Fruit fly (Drosophila melanogaster): ENCODE data around the gene Ptpa.

Ptpa gene

DNA sequence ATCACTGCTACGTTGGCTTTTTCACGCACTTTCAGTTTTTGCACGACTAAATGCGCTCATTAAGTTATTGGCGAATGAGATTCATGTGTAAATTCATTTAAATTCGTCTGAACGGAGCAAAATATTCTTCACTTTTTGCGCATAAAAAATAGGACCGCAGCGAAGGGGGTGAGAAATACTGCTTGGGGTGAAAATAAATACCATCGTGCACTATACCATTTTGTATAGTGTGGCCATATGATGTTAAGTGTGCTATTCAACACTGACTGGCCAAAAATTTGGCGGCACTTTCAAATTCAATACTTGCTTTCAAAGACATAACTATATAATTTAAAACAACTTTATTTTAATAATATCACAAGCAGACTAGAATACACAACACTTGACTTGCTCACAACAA, 3.6 kb upstream of the Ptpa start, which contains the start of gene GramD1B (continued):
- TF ChIP-seq az2 (GFP tag; optimal IDR thresholded peaks at IDR 0.05) = no peak
- no peak for TF ChIP-seq Nf-YC (tag; optimal IDR thresholded peaks at IDR 0.05)
- no peak for TF ChIP-seq CG4854 (GFP tag; optimal IDR thresholded peaks at IDR 0.05)
- TF ChIP-seq zfh2 (GFP tag; optimal IDR thresholded peaks at IDR 0.05) = no peak
- TF ChIP-seq wor (GFP tag; IDR thresholded peaks at IDR 0.05) = no peak
- TF ChIP-seq CG12071 (GFP tag; optimal IDR thresholded peaks at IDR 0.05) = no peak
- TF ChIP-seq CG4404 (GFP tag; IDR thresholded peaks at IDR 0.05) = no peak
- no peak for TF ChIP-seq Aef1 (GFP tag; IDR thresholded peaks at IDR 0.05)
- no peak for TF ChIP-seq mam (GFP tag; optimal IDR thresholded peaks at IDR 0.05)
- peak; percentile 69 for TF ChIP-seq Hmr (GFP tag; optimal IDR thresholded peaks at IDR 0.05)
- TF ChIP-seq cad (GFP tag; optimal IDR thresholded peaks at IDR 0.05) = no peak
- TF ChIP-seq unc-4 (GFP tag; IDR thresholded peaks at IDR 0.05; ENCODE audit: partially characterized antibody) = peak; percentile 32; the same call in 1 of the 2 replicates
- no peak for TF ChIP-seq slbo (GFP tag; IDR thresholded peaks at IDR 0.05)
- TF ChIP-seq Atf3 (GFP tag; optimal IDR thresholded peaks at IDR 0.05) = no peak
- no peak for TF ChIP-seq lmd (GFP tag; IDR thresholded peaks at IDR 0.05)
- no peak for TF ChIP-seq gsb (GFP tag; IDR thresholded peaks at IDR 0.05)
- TF ChIP-seq CG17568 (GFP tag; optimal IDR thresholded peaks at IDR 0.05) = no peak
- no peak for TF ChIP-seq HLH3B (GFP tag; IDR thresholded peaks at IDR 0.05)
- no peak for TF ChIP-seq Doc2 (GFP tag; IDR thresholded peaks at IDR 0.05)
- no peak for TF ChIP-seq C15 (GFP tag; IDR thresholded peaks at IDR 0.05)
- TF ChIP-seq aop (GFP tag; IDR thresholded peaks at IDR 0.05) = no peak
- TF ChIP-seq chinmo (GFP tag; IDR thresholded peaks at IDR 0.05; ENCODE audit: partially characterized antibody) = 0 out of 4 replicates have a peak, but pooled peaks have one; percentile 28
- TF ChIP-seq tup (GFP tag; optimal IDR thresholded peaks at IDR 0.05) = no peak
- no peak for TF ChIP-seq zfh1 (GFP tag; IDR thresholded peaks at IDR 0.05)
- no peak; the same call in 1 of the 2 replicates for TF ChIP-seq Xrp1 (GFP tag; IDR thresholded peaks at IDR 0.05)
- TF ChIP-seq Bgb (GFP tag; IDR thresholded peaks at IDR 0.05; ENCODE audit: partially characterized antibody) = peak; percentile 50
- TF ChIP-seq CG2678 (tag; optimal IDR thresholded peaks at IDR 0.05) = peak; percentile 5
- TF ChIP-seq HLHmδ (GFP tag; optimal IDR thresholded peaks at IDR 0.05) = no peak
- no peak for TF ChIP-seq kay (GFP tag; optimal IDR thresholded peaks at IDR 0.05)
- TF ChIP-seq CG4328 (GFP tag; optimal IDR thresholded peaks at IDR 0.05) = no peak
- TF ChIP-seq CG17612 (GFP tag; IDR thresholded peaks at IDR 0.05) = no peak
- peak; percentile 52 for TF ChIP-seq Rfx (GFP tag; IDR thresholded peaks at IDR 0.05)
- TF ChIP-seq inv (GFP tag; IDR thresholded peaks at IDR 0.05; ENCODE audit: partially characterized antibody) = no peak
- no peak for TF ChIP-seq Xbp1 (GFP tag; optimal IDR thresholded peaks at IDR 0.05)
- no peak for TF ChIP-seq ham (GFP tag; IDR thresholded peaks at IDR 0.05)
- 0 out of 3 replicates have a peak, but pooled peaks have one; percentile 22 for TF ChIP-seq CG14050 (GFP tag; IDR thresholded peaks at IDR 0.05)
- TF ChIP-seq Scr (GFP tag; IDR thresholded peaks at IDR 0.05; ENCODE audit: partially characterized antibody) = no peak
- TF ChIP-seq Deaf1 (tag; optimal IDR thresholded peaks at IDR 0.05) = no peak
- TF ChIP-seq NK7.1 (GFP tag; optimal IDR thresholded peaks at IDR 0.05) = no peak
- TF ChIP-seq CG15479 (GFP tag; optimal IDR thresholded peaks at IDR 0.05) = no peak
- TF ChIP-seq chif (GFP tag; optimal IDR thresholded peaks at IDR 0.05) = no peak
- TF ChIP-seq CG8765 (GFP tag; IDR thresholded peaks at IDR 0.05) = no peak
- TF ChIP-seq kah (GFP tag; optimal IDR thresholded peaks at IDR 0.05) = no peak
- TF ChIP-seq Dip3 (GFP tag; optimal IDR thresholded peaks at IDR 0.05) = no peak
- no peak for TF ChIP-seq CG12155 (GFP tag; optimal IDR thresholded peaks at IDR 0.05)
- TF ChIP-seq bbx (GFP tag; IDR thresholded peaks at IDR 0.05; ENCODE audit: partially characterized antibody) = peak; percentile 59
- no peak; the same call in 1 of the 2 replicates for TF ChIP-seq CG31441 (GFP tag; IDR thresholded peaks at IDR 0.05)
- TF ChIP-seq CG7556 (GFP tag; optimal IDR thresholded peaks at IDR 0.05) = no peak
- TF ChIP-seq Opbp (GFP tag; IDR thresholded peaks at IDR 0.05; ENCODE audit: partially characterized antibody) = peak; percentile 44; the same call in 1 of the 3 replicates
- no peak for TF ChIP-seq nerfin-1 (tag; optimal IDR thresholded peaks at IDR 0.05)
- TF ChIP-seq CG18619 (GFP tag; optimal IDR thresholded peaks at IDR 0.05) = no peak
